Fruit fly (Drosophila melanogaster) Kc167 (cell line): ENCODE data around the gene da.

Experiments
- Sin3A ChIP-seq: fragments of >200 bp; optimal IDR thresholded peaks from 2 replicates; lab custom pipeline; 2018; ENCODE audit warnings: missing external identifiers
- insv ChIP-seq: fragments of >200 bp; optimal IDR thresholded peaks from 3 replicates; lab custom pipeline; 2018; ENCODE audit warnings: missing external identifiers
- ttk ChIP-seq: sonication (Bioruptor generic); optimal IDR thresholded peaks from 2 replicates; lab custom pipeline; 2017; ENCODE audit warnings: missing external identifiers

DNA sequence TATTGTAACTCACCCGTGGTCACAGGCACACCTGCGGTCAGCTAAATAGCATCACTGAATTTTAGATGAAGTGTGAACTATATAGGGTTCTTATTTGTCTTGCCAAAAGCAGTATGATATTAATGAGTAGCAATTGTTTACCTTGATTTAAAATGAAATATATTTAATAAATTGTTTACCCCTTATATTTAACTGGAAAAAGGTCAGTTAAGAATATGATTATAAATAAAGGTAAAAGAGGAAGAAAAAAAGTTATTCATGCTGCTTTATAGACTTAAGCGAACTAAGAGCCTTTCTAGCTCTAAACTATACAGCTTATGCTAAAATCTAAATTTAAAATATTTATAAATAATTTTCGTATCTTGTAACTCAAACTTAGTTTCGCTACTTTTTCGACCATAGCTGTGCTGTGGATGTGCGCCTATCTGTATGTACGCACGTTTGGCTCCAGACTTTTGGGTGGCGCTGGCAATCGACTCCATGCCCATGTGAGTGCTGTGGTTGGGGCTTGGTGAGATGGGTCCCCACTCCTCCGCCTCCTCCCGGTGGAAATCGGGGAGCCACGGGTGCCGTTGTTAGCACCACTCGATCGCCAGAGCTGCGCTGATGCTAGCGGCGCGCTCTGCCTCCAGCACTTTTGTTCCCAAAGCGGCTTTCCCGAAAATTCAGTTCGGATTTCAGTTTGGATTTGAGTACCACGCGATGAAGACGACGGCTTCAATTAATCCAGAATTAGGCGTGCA, 54.3 kb downstream of the da start, which contains the start of gene loh:
- TF ChIP-seq insv (lab: Kevin White, UChicago), result no peak
- no peak for TF ChIP-seq Sin3A (lab: Kevin White, UChicago)
- TF ChIP-seq ttk (lab: Kevin White, UChicago), result no peak
